Worm (Caenorhabditis elegans): ENCODE measurements around the gene efl-2.

- no peak for TF ChIP-seq aly-2 (tag; optimal IDR thresholded peaks at IDR 0.05)
- TF ChIP-seq ztf-11 (tag; optimal IDR thresholded peaks at IDR 0.05), result no peak
- no peak for TF ChIP-seq nhr-237 (tag; optimal IDR thresholded peaks at IDR 0.05)
- no peak for TF ChIP-seq ceh-28 (tag; optimal IDR thresholded peaks at IDR 0.05)
- no peak for TF ChIP-seq snpc-4 (tag; optimal IDR thresholded peaks at IDR 0.05)
- TF ChIP-seq sea-2 (GFP tag; optimal IDR thresholded peaks at IDR 0.05), result no peak
- no peak for TF ChIP-seq skn-1 (tag; optimal IDR thresholded peaks at IDR 0.05)
- no peak for TF ChIP-seq pha-4 (tag; optimal IDR thresholded peaks at IDR 0.05)
- TF ChIP-seq nhr-77 (tag; optimal IDR thresholded peaks at IDR 0.05), result no peak
- no peak for TF ChIP-seq nhr-76 (tag; optimal IDR thresholded peaks at IDR 0.05)
- TF ChIP-seq lin-15B (tag; optimal IDR thresholded peaks at IDR 0.05), result no peak
- no peak for TF ChIP-seq pqm-1 (tag; optimal IDR thresholded peaks at IDR 0.05)
- TF ChIP-seq elt-3 (tag; optimal IDR thresholded peaks at IDR 0.05), result no peak
Observed at ce11 chrII:13414554-13415057, 8.7 kb downstream of the efl-2 start, which contains the start of gene Y48E1C.1.
